Worm (Caenorhabditis elegans): ENCODE measurements around the gene F10E9.2.

ce11 chrIII:8299078-8299587 lies 13.4 kb upstream of the F10E9.2 start:
- TF ChIP-seq ZK185.1 (tag; optimal IDR thresholded peaks at IDR 0.05; ENCODE audit: poor library complexity, severe bottlenecking) (no peak), lin-54 (GFP tag; optimal IDR thresholded peaks at IDR 0.05) (no peak), die-1 (tag; optimal IDR thresholded peaks at IDR 0.05) (no peak), lag-1 (GFP tag; IDR thresholded peaks at IDR 0.05) (no peak), let-607 (tag; optimal IDR thresholded peaks at IDR 0.05) (no peak), nfya-1 (tag; optimal IDR thresholded peaks at IDR 0.05; ENCODE audit: borderline replicate concordance, insufficient read depth) (no peak), snpc-4 (GFP tag; optimal IDR thresholded peaks at IDR 0.05) (no peak), snpc-4 (tag; optimal IDR thresholded peaks at IDR 0.05) (no peak), Y56A3A.18 (GFP tag; IDR thresholded peaks at IDR 0.05) (no peak), D2030.7 (GFP tag; IDR thresholded peaks at IDR 0.05) (no peak), ceh-91 (GFP tag; IDR thresholded peaks at IDR 0.05) (no peak), T26A5.8 (tag; optimal IDR thresholded peaks at IDR 0.05) (no peak)
